Fruit fly (Drosophila melanogaster): Measurements from ENCODE around the gene Exo84.
A peak's percentile ranks its signal among the peaks of the same experiment; 100 is the strongest.

The Exo84 gene

DNA sequence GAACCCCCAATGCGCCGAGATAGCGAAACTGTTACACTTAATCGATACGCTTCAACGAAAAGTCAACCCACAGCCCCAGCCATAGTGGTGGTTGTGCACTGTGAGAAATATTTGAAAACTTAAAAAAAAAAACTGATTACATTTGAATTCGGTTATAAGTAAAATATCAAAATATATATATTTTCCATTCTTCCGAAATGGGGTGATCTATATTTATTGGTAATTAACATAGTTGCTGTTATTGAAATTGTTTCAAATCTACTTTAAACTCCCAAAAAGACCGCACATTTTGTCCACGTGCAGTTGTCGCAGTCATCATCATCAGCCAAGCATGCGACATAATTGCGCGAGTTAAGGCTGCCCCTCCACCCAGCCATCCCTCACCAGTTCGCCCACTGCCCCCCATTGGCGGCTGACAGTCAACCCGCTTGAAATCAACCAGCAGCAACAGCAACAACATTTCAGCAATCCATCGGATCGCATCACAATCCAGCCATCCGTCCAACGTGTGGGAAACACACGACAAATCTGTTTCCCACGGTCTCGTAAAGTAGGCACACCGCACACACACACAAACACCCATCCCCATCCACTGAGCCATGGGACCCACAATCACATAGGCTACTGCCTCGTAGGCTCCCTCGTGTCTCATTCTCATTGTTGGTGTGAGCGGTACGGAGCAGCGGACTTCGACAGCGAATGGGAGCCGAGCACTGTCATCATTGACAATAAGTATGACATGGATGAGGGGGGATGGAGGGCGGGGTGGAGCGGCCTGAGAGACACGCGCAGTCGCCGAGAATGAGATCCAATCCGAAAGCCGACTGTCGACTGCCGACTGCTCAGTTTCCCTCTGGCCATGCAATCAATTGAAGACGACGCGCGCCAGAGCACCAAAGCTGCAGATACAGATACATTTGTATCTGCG lies 31.5 kb downstream of the Exo84 start (continued):
- peak; percentile 72 for TF ChIP-seq Blimp-1 (GFP tag; optimal IDR thresholded peaks at IDR 0.05)
- TF ChIP-seq Abd-B (GFP tag; optimal IDR thresholded peaks at IDR 0.05), result peak; percentile 22
- TF ChIP-seq jing (GFP tag; optimal IDR thresholded peaks at IDR 0.05), result peak; percentile 14
- no peak for TF ChIP-seq pnt (GFP tag; optimal IDR thresholded peaks at IDR 0.05)
- no peak for TF ChIP-seq bowl (GFP tag; IDR thresholded peaks at IDR 0.05)
- no peak for TF ChIP-seq Dad (GFP tag; optimal IDR thresholded peaks at IDR 0.05)
- no peak for TF ChIP-seq CG4404 (GFP tag; IDR thresholded peaks at IDR 0.05)
- 0 out of 2 replicates have a peak, but pooled peaks have one; percentile 26 for TF ChIP-seq Gsc (GFP tag; IDR thresholded peaks at IDR 0.05)
- peak; percentile 56 for TF ChIP-seq zfh1 (GFP tag; IDR thresholded peaks at IDR 0.05)
- TF ChIP-seq Hr51 (GFP tag; optimal IDR thresholded peaks at IDR 0.05), result peak in 1 of 2 experiments; percentile 82
- TF ChIP-seq nerfin-2 (GFP tag; IDR thresholded peaks at IDR 0.05; ENCODE audit: partially characterized antibody), result no peak
- no peak for TF ChIP-seq inv (GFP tag; IDR thresholded peaks at IDR 0.05; ENCODE audit: partially characterized antibody)
- TF ChIP-seq CG6791 (GFP tag; IDR thresholded peaks at IDR 0.05; ENCODE audit: partially characterized antibody), result no peak
- TF ChIP-seq CG6813 (GFP tag; optimal IDR thresholded peaks at IDR 0.05), result peak; percentile 62
- no peak for TF ChIP-seq CG11398 (GFP tag; optimal IDR thresholded peaks at IDR 0.05)
- no peak for TF ChIP-seq dan (GFP tag; IDR thresholded peaks at IDR 0.05)
- peak; percentile 58 for TF ChIP-seq CG4424 (GFP tag; optimal IDR thresholded peaks at IDR 0.05)
- no peak for TF ChIP-seq schlank (tag; optimal IDR thresholded peaks at IDR 0.05)
- TF ChIP-seq gfzf (GFP tag; optimal IDR thresholded peaks at IDR 0.05), result no peak
- TF ChIP-seq Ptx1 (GFP tag; IDR thresholded peaks at IDR 0.05), result peak; percentile 75
- TF ChIP-seq ewg (GFP tag; optimal IDR thresholded peaks at IDR 0.05), result peak; percentile 45
- peak; percentile 24; the same call in 1 of the 4 replicates for TF ChIP-seq Dll (GFP tag; IDR thresholded peaks at IDR 0.05; ENCODE audit: partially characterized antibody)
- TF ChIP-seq Nf-YB (GFP tag; optimal IDR thresholded peaks at IDR 0.05), result peak; percentile 98
- TF ChIP-seq Tbp (GFP tag; optimal IDR thresholded peaks at IDR 0.05), result no peak
- TF ChIP-seq CG15073 (GFP tag; optimal IDR thresholded peaks at IDR 0.05), result no peak
- no peak for TF ChIP-seq CG10565 (GFP tag; optimal IDR thresholded peaks at IDR 0.05)
- TF ChIP-seq CG9797 (GFP tag; optimal IDR thresholded peaks at IDR 0.05), result no peak
- peak; percentile 49 for TF ChIP-seq CG6854 (GFP tag; optimal IDR thresholded peaks at IDR 0.05)
- TF ChIP-seq CG6175 (GFP tag; IDR thresholded peaks at IDR 0.05), result no peak
- peak; percentile 52 for TF ChIP-seq CG5245 (GFP tag; optimal IDR thresholded peaks at IDR 0.05)
- peak; percentile 96 for TF ChIP-seq CG12769 (tag; optimal IDR thresholded peaks at IDR 0.05)
- no peak for TF ChIP-seq C15 (GFP tag; IDR thresholded peaks at IDR 0.05)
- peak; percentile 43 for TF ChIP-seq CG13296 (GFP tag; optimal IDR thresholded peaks at IDR 0.05)
- peak; percentile 33 to 82 for TF ChIP-seq bsh (GFP tag; optimal IDR thresholded peaks at IDR 0.05)
- peak in 1 of 2 experiments; percentile 23 for TF ChIP-seq dpn (GFP tag; optimal IDR thresholded peaks at IDR 0.05)
- TF ChIP-seq CG5953 (GFP tag; IDR thresholded peaks at IDR 0.05), result 0 out of 2 replicates have a peak, but pooled peaks have one; percentile 26
- TF ChIP-seq eve (GFP tag; optimal IDR thresholded peaks at IDR 0.05), result no peak
- TF ChIP-seq ab (GFP tag; optimal IDR thresholded peaks at IDR 0.05), result no peak
- peak; percentile 87 for TF ChIP-seq abd-A (tag; optimal IDR thresholded peaks at IDR 0.05)
- TF ChIP-seq slp2 (GFP tag; optimal IDR thresholded peaks at IDR 0.05), result no peak
- peak; percentile 57 for TF ChIP-seq D19A (tag; optimal IDR thresholded peaks at IDR 0.05)
- peak; percentile 8 for TF ChIP-seq Fer2 (tag; optimal IDR thresholded peaks at IDR 0.05)
- TF ChIP-seq ERR (GFP tag; optimal IDR thresholded peaks at IDR 0.05), result no peak
- no peak for TF ChIP-seq dimm (GFP tag; IDR thresholded peaks at IDR 0.05)
- TF ChIP-seq Awh (GFP tag; IDR thresholded peaks at IDR 0.05), result 0 out of 2 replicates have a peak, but pooled peaks have one; percentile 39
- no peak for TF ChIP-seq CG13123 (GFP tag; optimal IDR thresholded peaks at IDR 0.05)
- TF ChIP-seq Atf-2 (GFP tag; optimal IDR thresholded peaks at IDR 0.05), result no peak
- TF ChIP-seq CG8089 (GFP tag; optimal IDR thresholded peaks at IDR 0.05), result no peak

Measured in whole organism, embryonic.